Worm (Caenorhabditis elegans) whole organism, young adult: ENCODE measurements around the gene F47G3.4.
A peak's percentile ranks its signal among the peaks of the same experiment; 100 is the strongest.

ENCODE experiments used
- B0019.2 ChIP-seq: fragments of 200-800 bp; sonication (Bioruptor generic); conservative IDR thresholded peaks from 2 replicates; pipeline ENCODE4 v1.3.6; 2022; ENCODE audit warnings: missing genetic modification reagents, missing genetic modification characterization, missing compliant biosample characterization
- B0035.1 ChIP-seq: sonication (generic microtip); optimal IDR thresholded peaks from 2 replicates; lab custom pipeline; 2016; ENCODE audit warnings: missing genetic modification characterization, mild to moderate bottlenecking, missing compliant biosample characterization, missing genotype, missing genetic modification reagents
- C17E4.6 ChIP-seq: fragments of 200-800 bp; sonication (Bioruptor generic); IDR thresholded peaks from 2 replicates; pipeline ENCODE4 v1.3.6; 2022; ENCODE audit warnings: missing genetic modification reagents, missing genetic modification characterization, missing compliant biosample characterization
- F33H1.4 ChIP-seq: fragments of 200-800 bp; sonication (Bioruptor generic); IDR thresholded peaks from 2 replicates; pipeline ENCODE4 v1.3.6; 2022; ENCODE audit warnings: missing genetic modification reagents, missing genetic modification characterization, missing compliant biosample characterization
- F39B2.1 ChIP-seq: fragments of 200-800 bp; sonication (Bioruptor generic); IDR thresholded peaks from 2 replicates; pipeline ENCODE4 v1.3.6; 2022; ENCODE audit warnings: missing genetic modification reagents, missing genetic modification characterization, missing compliant biosample characterization
- K11D2.4 ChIP-seq: fragments of 200-800 bp; sonication (Bioruptor generic); IDR thresholded peaks from 2 replicates; pipeline ENCODE4 v1.3.6; 2022; ENCODE audit warnings: missing genetic modification reagents, missing genetic modification characterization, missing compliant biosample characterization
- Y67H2A.10 ChIP-seq: fragments of 200-800 bp; sonication (Bioruptor generic); conservative IDR thresholded peaks from 2 replicates; pipeline ENCODE4 v1.3.6; 2022; ENCODE audit warnings: missing genetic modification reagents, missing genetic modification characterization, missing compliant biosample characterization
- ZK185.1 ChIP-seq: sonication (generic microtip); optimal IDR thresholded peaks from 2 replicates; lab custom pipeline; 2016; ENCODE audit warnings: mild to moderate bottlenecking, missing genetic modification characterization, missing compliant biosample characterization; ENCODE audit not compliant: poor library complexity, severe bottlenecking
- ama-1 ChIP-seq, 3 experiments: fragments of 150-350 bp in 1 of 3; sonication (generic microtip) in 2 of 3; optimal IDR thresholded peaks; 2 replicates each; lab custom pipeline; 2014 to 2018; ENCODE audit warnings: missing biosample characterization in 2 of 3, missing genetic modification characterization in 2 of 3, missing genetic modification reagents in 2 of 3
- attf-3 ChIP-seq: fragments of 200-800 bp; sonication (Bioruptor generic); conservative IDR thresholded peaks from 2 replicates; pipeline ENCODE4 v1.3.6; 2022; ENCODE audit warnings: missing genetic modification reagents, missing genetic modification characterization, missing compliant biosample characterization
- ccch-3 ChIP-seq: fragments of 200-800 bp; sonication (Bioruptor generic); optimal IDR thresholded peaks from 2 replicates; lab custom pipeline; 2018; ENCODE audit warnings: mild to moderate bottlenecking, missing genetic modification characterization, missing compliant biosample characterization
- ceh-100 ChIP-seq: fragments of 200-800 bp; sonication (Bioruptor generic); IDR thresholded peaks from 2 replicates; pipeline ENCODE4 v1.3.6; 2022; ENCODE audit warnings: missing genetic modification reagents, missing genetic modification characterization, missing compliant biosample characterization
- ceh-27 ChIP-seq: fragments of 200-800 bp; sonication (Bioruptor generic); optimal IDR thresholded peaks from 2 replicates; lab custom pipeline; 2018; ENCODE audit warnings: mild to moderate bottlenecking, missing genetic modification characterization, moderate library complexity, missing compliant biosample characterization
- ceh-79 ChIP-seq: sonication (generic microtip); optimal IDR thresholded peaks from 2 replicates; lab custom pipeline; 2017; ENCODE audit warnings: mild to moderate bottlenecking, missing genetic modification characterization, missing compliant biosample characterization
- dox-1 ChIP-seq: fragments of 200-800 bp; sonication (Bioruptor generic); IDR thresholded peaks from 2 replicates; pipeline ENCODE4 v1.3.6; 2022; ENCODE audit warnings: missing genetic modification reagents, missing genetic modification characterization, missing compliant biosample characterization
- dpl-1 ChIP-seq: fragments of 150-350 bp; optimal IDR thresholded peaks from 2 replicates; lab custom pipeline; 2014; ENCODE audit warnings: missing biosample characterization, missing genetic modification reagents, missing genetic modification characterization
- efl-1 ChIP-seq: fragments of 150-350 bp; optimal IDR thresholded peaks from 2 replicates; lab custom pipeline; 2014; ENCODE audit warnings: missing biosample characterization, missing genetic modification reagents, missing genetic modification characterization
- egl-18 ChIP-seq: fragments of 200-800 bp; sonication (Bioruptor generic); IDR thresholded peaks from 2 replicates; pipeline ENCODE4 v1.3.6; 2022; ENCODE audit warnings: missing genetic modification reagents, missing genetic modification characterization, missing compliant biosample characterization
- him-1 ChIP-seq: sonication (generic microtip); optimal IDR thresholded peaks from 2 replicates; lab custom pipeline; 2016; ENCODE audit warnings: missing genotype, missing genetic modification reagents, missing genetic modification characterization, missing compliant biosample characterization
- hsf-1 ChIP-seq: fragments of 200-800 bp; sonication (Bioruptor generic); IDR thresholded peaks from 2 replicates; pipeline ENCODE4 v1.3.6; 2022; ENCODE audit warnings: missing genetic modification reagents, missing genetic modification characterization, missing compliant biosample characterization
- lag-1 ChIP-seq: fragments of 200-800 bp; sonication (Bioruptor generic); IDR thresholded peaks from 2 replicates; pipeline ENCODE4 v1.3.6; 2022; ENCODE audit warnings: missing genetic modification reagents, missing genetic modification characterization, missing compliant biosample characterization
- let-607 ChIP-seq, 2 experiments: fragments of 200-800 bp in 1 of 2; sonication (Bioruptor generic) in 1 of 2; sonication (generic microtip) in 1 of 2; optimal IDR thresholded peaks; 2 replicates each; lab custom pipeline; 2016 to 2018; ENCODE audit warnings: mild to moderate bottlenecking in 2 of 2, missing compliant biosample characterization in 2 of 2, missing genetic modification characterization in 2 of 2, moderate library complexity in 2 of 2, missing genotype in 1 of 2
- lsy-27 ChIP-seq: sonication (generic microtip); optimal IDR thresholded peaks from 2 replicates; lab custom pipeline; 2017; ENCODE audit warnings: missing genetic modification characterization, mild to moderate bottlenecking, missing compliant biosample characterization, antibody characterized with exemption, missing genotype, borderline replicate concordance; ENCODE audit not compliant: insufficient read depth
- mel-28 ChIP-seq: sonication (generic microtip); optimal IDR thresholded peaks from 2 replicates; lab custom pipeline; 2016; ENCODE audit warnings: borderline replicate concordance, mild to moderate bottlenecking, missing genetic modification characterization, missing compliant biosample characterization
- mxl-1 ChIP-seq: sonication (generic microtip); optimal IDR thresholded peaks from 2 replicates; lab custom pipeline; 2016; ENCODE audit warnings: missing genetic modification characterization, missing compliant biosample characterization
- nhr-179 ChIP-seq: sonication (generic microtip); optimal IDR thresholded peaks from 2 replicates; lab custom pipeline; 2016; ENCODE audit warnings: mild to moderate bottlenecking, missing genetic modification characterization, missing compliant biosample characterization
- nhr-80 ChIP-seq: sonication (generic microtip); optimal IDR thresholded peaks from 2 replicates; lab custom pipeline; 2016; ENCODE audit warnings: missing genetic modification characterization, missing compliant biosample characterization
- pbrm-1 ChIP-seq: fragments of 200-800 bp; sonication (Bioruptor generic); IDR thresholded peaks from 2 replicates; pipeline ENCODE4 v1.3.6; 2022; ENCODE audit warnings: missing genetic modification reagents, missing genetic modification characterization, missing compliant biosample characterization
- pha-4 ChIP-seq: fragments of 150-350 bp; sonication (generic microtip); optimal IDR thresholded peaks from 2 replicates; lab custom pipeline; 2014; ENCODE audit warnings: missing biosample characterization, missing genetic modification reagents, missing genetic modification characterization
- rcor-1 ChIP-seq: fragments of 200-800 bp; sonication (Bioruptor generic); IDR thresholded peaks from 2 replicates; pipeline ENCODE4 v1.3.6; 2022; ENCODE audit warnings: missing genetic modification reagents, missing genetic modification characterization, missing compliant biosample characterization
- sdz-38 ChIP-seq: sonication (generic microtip); optimal IDR thresholded peaks from 2 replicates; lab custom pipeline; 2016; ENCODE audit warnings: missing genotype, missing genetic modification characterization, missing compliant biosample characterization
- snpc-1.3 ChIP-seq: sonication (generic microtip); optimal IDR thresholded peaks from 2 replicates; lab custom pipeline; 2017; ENCODE audit warnings: missing genetic modification characterization, mild to moderate bottlenecking, missing compliant biosample characterization, antibody characterized with exemption, moderate library complexity, missing genotype, missing genetic modification reagents; ENCODE audit not compliant: insufficient read depth
- tlf-1 ChIP-seq: fragments of 200-800 bp; sonication (Bioruptor generic); optimal IDR thresholded peaks from 2 replicates; lab custom pipeline; 2018; ENCODE audit warnings: mild to moderate bottlenecking, missing genetic modification characterization, missing compliant biosample characterization
- unc-62 ChIP-seq: fragments of 150-350 bp; optimal IDR thresholded peaks from 2 replicates; lab custom pipeline; 2014; ENCODE audit warnings: missing biosample characterization, missing genetic modification reagents, missing genetic modification characterization

F47G3.4 gene

DNA sequence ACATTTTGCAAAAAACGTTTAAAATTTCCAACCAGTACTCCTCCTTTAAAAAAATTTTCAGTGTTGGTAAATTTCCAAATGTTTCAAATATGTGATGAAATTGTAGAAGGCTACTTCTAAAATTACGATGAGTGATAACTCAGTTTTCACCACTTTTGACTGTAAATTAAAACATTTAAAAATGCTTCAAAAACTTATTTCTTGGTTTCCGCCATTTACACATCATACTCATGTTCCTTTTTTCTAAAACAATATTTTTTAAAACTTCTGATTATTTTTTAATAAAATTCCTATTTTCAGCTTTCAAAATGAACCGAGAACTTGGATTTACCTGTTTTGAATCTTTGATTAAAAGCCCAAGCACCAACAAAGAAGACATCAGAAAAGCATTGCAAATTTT is 22.3 kb downstream of the F47G3.4 start, which contains the start of gene C43H6.4:
Gene C43H6.4 (plus strand): TSS at position 301 of the 400 bp plus-strand sequence.
- no peak for TF ChIP-seq lsy-27
- TF ChIP-seq nhr-179 (tag; lab: Kevin White, UChicago): no peak
- no peak for TF ChIP-seq nhr-80 (tag; lab: Kevin White, UChicago)
- no peak for TF ChIP-seq B0035.1 (tag; lab: Kevin White, UChicago)
- TF ChIP-seq F39B2.1 (GFP tag; lab: Robert Waterston, UW): no peak
- no peak for TF ChIP-seq hsf-1 (GFP tag; lab: Robert Waterston, UW)
- TF ChIP-seq dox-1 (GFP tag; lab: Robert Waterston, UW): no peak
- TF ChIP-seq egl-18 (GFP tag; lab: Robert Waterston, UW): no peak
- TF ChIP-seq pbrm-1 (GFP tag; lab: Robert Waterston, UW): no peak
- no peak for TF ChIP-seq pha-4 (tag; lab: Kevin White, UChicago)
- no peak for TF ChIP-seq rcor-1 (GFP tag; lab: Robert Waterston, UW)
- TF ChIP-seq dpl-1 (GFP tag; lab: Kevin White, UChicago): no peak
- no peak for TF ChIP-seq Y67H2A.10 (GFP tag; lab: Robert Waterston, UW)
- no peak for TF ChIP-seq ceh-100 (GFP tag; lab: Robert Waterston, UW)
- no peak for TF ChIP-seq F33H1.4 (GFP tag; lab: Robert Waterston, UW)
- no peak for TF ChIP-seq C17E4.6 (GFP tag; lab: Robert Waterston, UW)
- TF ChIP-seq sdz-38 (tag; lab: Kevin White, UChicago): no peak
- TF ChIP-seq K11D2.4: no peak

ce11 chrX:2407167-2407566 is 25.8 kb downstream of the F47G3.4 start, which contains the start of gene mtpn-1:
mtpn-1 (plus strand) TSS chrX:2407467.
- TF ChIP-seq let-607 (tag; optimal IDR thresholded peaks at IDR 0.05; lab: Kevin White, UChicago): no peak
- no peak for TF ChIP-seq ceh-27 (GFP tag; lab: Kevin White, UChicago)
- TF ChIP-seq ZK185.1 (tag; lab: Kevin White, UChicago): no peak
- no peak for TF ChIP-seq ceh-100 (GFP tag; lab: Robert Waterston, UW)
- TF ChIP-seq him-1: no peak
- TF ChIP-seq tlf-1 (GFP tag; lab: Kevin White, UChicago): no peak
- no peak for TF ChIP-seq lag-1 (GFP tag; lab: Robert Waterston, UW)
- no peak for TF ChIP-seq ama-1 (optimal IDR thresholded peaks at IDR 0.05; lab: Kevin White, UChicago)
- TF ChIP-seq ama-1 (GFP tag; optimal IDR thresholded peaks at IDR 0.05; lab: Kevin White, UChicago): no peak
- no peak for TF ChIP-seq unc-62 (GFP tag; lab: Kevin White, UChicago)
- no peak for TF ChIP-seq dpl-1 (GFP tag; lab: Kevin White, UChicago)
- no peak for TF ChIP-seq attf-3 (GFP tag; lab: Robert Waterston, UW)
- no peak for TF ChIP-seq ceh-79 (tag; lab: Kevin White, UChicago)
- TF ChIP-seq sdz-38 (tag; lab: Kevin White, UChicago): no peak

DNA sequence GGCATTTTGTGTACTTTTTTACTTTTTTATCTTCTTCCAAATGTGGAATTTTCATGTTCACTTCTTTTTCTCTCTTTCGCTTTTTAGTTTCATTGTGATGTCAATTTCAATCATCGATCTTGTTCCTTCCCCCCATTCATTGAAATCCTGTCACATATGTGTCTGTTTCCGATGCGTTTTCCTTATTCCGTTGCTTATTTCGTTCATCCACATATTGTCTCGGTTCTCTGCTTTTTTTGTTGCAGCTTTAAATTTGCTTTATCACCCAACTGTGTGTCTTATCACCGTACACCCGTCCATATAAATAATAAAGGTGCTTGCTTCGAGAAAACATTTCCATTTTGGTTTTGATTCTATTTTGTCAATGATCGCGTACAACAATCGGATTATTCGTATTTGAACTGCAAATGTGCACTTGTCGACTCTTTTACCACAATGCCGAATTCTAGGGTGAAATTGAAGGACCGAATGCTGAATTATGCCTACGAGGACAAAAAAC is 27.9 kb downstream of the F47G3.4 start, which contains the start of the genes C43H6.12 and trpp-12:
Gene C43H6.12 (plus strand): TSS at position 365 of the 499 bp plus-strand sequence.
Gene trpp-12 (plus strand): TSS at position 449 of the 499 bp plus-strand sequence.
- TF ChIP-seq mxl-1 (tag; lab: Kevin White, UChicago): no peak
- TF ChIP-seq efl-1: no peak
- peak; percentile 65 for TF ChIP-seq nhr-80 (tag; lab: Kevin White, UChicago)
- no peak for TF ChIP-seq snpc-1.3 (tag; lab: Kevin White, UChicago)
- TF ChIP-seq ccch-3 (GFP tag; lab: Kevin White, UChicago): no peak
- no peak for TF ChIP-seq mel-28 (tag; lab: Kevin White, UChicago)
- TF ChIP-seq B0019.2 (GFP tag; lab: Robert Waterston, UW): no peak
